Worm (Caenorhabditis elegans) whole organism, young adult: Measurements from ENCODE around the gene nhr-139.
A peak's percentile ranks its signal among the peaks of the same experiment; 100 is the strongest.

Experiments used
- B0261.1 ChIP-seq: sonication (generic microtip); optimal IDR thresholded peaks from 2 replicates; lab custom pipeline; 2016; ENCODE audit warnings: mild to moderate bottlenecking, missing genetic modification characterization, moderate library complexity, missing compliant biosample characterization
- D2030.7 ChIP-seq: fragments of 200-800 bp; sonication (Bioruptor generic); IDR thresholded peaks from 2 replicates; pipeline ENCODE4 v1.3.6; 2022; ENCODE audit warnings: missing genetic modification reagents, missing genetic modification characterization, missing compliant biosample characterization
- F49E8.2 ChIP-seq: sonication (generic microtip); optimal IDR thresholded peaks from 3 replicates; lab custom pipeline; 2017; ENCODE audit warnings: missing genetic modification characterization, mild to moderate bottlenecking, missing compliant biosample characterization, antibody characterized with exemption, moderate library complexity; ENCODE audit not compliant: insufficient read depth
- F55B11.4 ChIP-seq: sonication (generic microtip); optimal IDR thresholded peaks from 2 replicates; lab custom pipeline; 2016; ENCODE audit warnings: missing compliant biosample characterization, missing genetic modification characterization, borderline replicate concordance; ENCODE audit not compliant: insufficient read depth
- K11D2.4 ChIP-seq: fragments of 200-800 bp; sonication (Bioruptor generic); IDR thresholded peaks from 2 replicates; pipeline ENCODE4 v1.3.6; 2022; ENCODE audit warnings: missing genetic modification reagents, missing genetic modification characterization, missing compliant biosample characterization
- T26A5.8 ChIP-seq: sonication (generic microtip); optimal IDR thresholded peaks from 2 replicates; lab custom pipeline; 2016; ENCODE audit warnings: missing genetic modification characterization, missing compliant biosample characterization
- Y53G8AR.9 ChIP-seq: fragments of 200-800 bp; sonication (Bioruptor generic); conservative IDR thresholded peaks from 2 replicates; pipeline ENCODE4 v1.3.6; 2022; ENCODE audit warnings: missing genetic modification reagents, missing genetic modification characterization, missing compliant biosample characterization
- Y67H2A.10 ChIP-seq: fragments of 200-800 bp; sonication (Bioruptor generic); conservative IDR thresholded peaks from 2 replicates; pipeline ENCODE4 v1.3.6; 2022; ENCODE audit warnings: missing genetic modification reagents, missing genetic modification characterization, missing compliant biosample characterization
- ceh-100 ChIP-seq: fragments of 200-800 bp; sonication (Bioruptor generic); IDR thresholded peaks from 2 replicates; pipeline ENCODE4 v1.3.6; 2022; ENCODE audit warnings: missing genetic modification reagents, missing genetic modification characterization, missing compliant biosample characterization
- ceh-58 ChIP-seq: fragments of 200-800 bp; sonication (Bioruptor generic); IDR thresholded peaks from 2 replicates; pipeline ENCODE4 v1.3.6; 2022; ENCODE audit warnings: missing genetic modification characterization, missing compliant biosample characterization
- ceh-79 ChIP-seq: sonication (generic microtip); optimal IDR thresholded peaks from 2 replicates; lab custom pipeline; 2017; ENCODE audit warnings: mild to moderate bottlenecking, missing genetic modification characterization, missing compliant biosample characterization
- egrh-3 ChIP-seq: fragments of 200-800 bp; sonication (Bioruptor generic); IDR thresholded peaks from 2 replicates; pipeline ENCODE4 v1.3.6; 2022; ENCODE audit warnings: missing genetic modification reagents, missing genetic modification characterization, missing compliant biosample characterization
- fkh-3 ChIP-seq: sonication (generic microtip); optimal IDR thresholded peaks from 2 replicates; lab custom pipeline; 2016; ENCODE audit warnings: mild to moderate bottlenecking, missing genetic modification characterization, missing compliant biosample characterization
- gei-17 ChIP-seq: fragments of 200-800 bp; sonication (Bioruptor generic); optimal IDR thresholded peaks from 2 replicates; lab custom pipeline; 2018; ENCODE audit warnings: mild to moderate bottlenecking, missing genetic modification characterization, missing compliant biosample characterization
- hlh-12 ChIP-seq: sonication (generic microtip); optimal IDR thresholded peaks from 2 replicates; lab custom pipeline; 2016; ENCODE audit warnings: missing genetic modification characterization, missing compliant biosample characterization
- hlh-26 ChIP-seq: fragments of 200-800 bp; sonication (Bioruptor generic); conservative IDR thresholded peaks from 2 replicates; pipeline ENCODE4 v1.3.6; 2022; ENCODE audit warnings: missing genetic modification reagents, missing genetic modification characterization, missing compliant biosample characterization
- hmg-20 ChIP-seq: fragments of 200-800 bp; sonication (Bioruptor generic); IDR thresholded peaks from 2 replicates; pipeline ENCODE4 v1.3.6; 2022; ENCODE audit warnings: missing genetic modification reagents, missing genetic modification characterization, missing compliant biosample characterization
- lag-1 ChIP-seq: fragments of 200-800 bp; sonication (Bioruptor generic); IDR thresholded peaks from 2 replicates; pipeline ENCODE4 v1.3.6; 2022; ENCODE audit warnings: missing genetic modification reagents, missing genetic modification characterization, missing compliant biosample characterization
- lin-26 ChIP-seq: fragments of 200-800 bp; sonication (Bioruptor generic); IDR thresholded peaks from 2 replicates; pipeline ENCODE4 v1.3.6; 2022; ENCODE audit warnings: missing genetic modification reagents, missing genetic modification characterization, missing compliant biosample characterization
- mel-28 ChIP-seq: sonication (generic microtip); optimal IDR thresholded peaks from 2 replicates; lab custom pipeline; 2016; ENCODE audit warnings: borderline replicate concordance, mild to moderate bottlenecking, missing genetic modification characterization, missing compliant biosample characterization
- mes-4 ChIP-seq: sonication (generic microtip); optimal IDR thresholded peaks from 2 replicates; lab custom pipeline; 2016; ENCODE audit warnings: missing genotype, missing genetic modification characterization, missing compliant biosample characterization
- nfyb-1 ChIP-seq: fragments of 200-800 bp; sonication (Bioruptor generic); IDR thresholded peaks from 2 replicates; pipeline ENCODE4 v1.3.6; 2022; ENCODE audit warnings: missing genetic modification reagents, missing genetic modification characterization, missing compliant biosample characterization
- nhr-80 ChIP-seq: sonication (generic microtip); optimal IDR thresholded peaks from 2 replicates; lab custom pipeline; 2016; ENCODE audit warnings: missing genetic modification characterization, missing compliant biosample characterization
- pha-4 ChIP-seq: fragments of 150-350 bp; sonication (generic microtip); optimal IDR thresholded peaks from 2 replicates; lab custom pipeline; 2014; ENCODE audit warnings: missing biosample characterization, missing genetic modification reagents, missing genetic modification characterization
- rcor-1 ChIP-seq: fragments of 200-800 bp; sonication (Bioruptor generic); IDR thresholded peaks from 2 replicates; pipeline ENCODE4 v1.3.6; 2022; ENCODE audit warnings: missing genetic modification reagents, missing genetic modification characterization, missing compliant biosample characterization
- rec-8 ChIP-seq, 2 experiments: sonication (generic microtip); optimal IDR thresholded peaks; 2 replicates each; lab custom pipeline; 2016; ENCODE audit warnings: mild to moderate bottlenecking in 2 of 2, missing genetic modification characterization in 2 of 2, missing genetic modification reagents in 2 of 2, missing genotype in 2 of 2, missing biosample characterization in 1 of 2, missing compliant biosample characterization in 1 of 2, moderate library complexity in 1 of 2
- repo-1 ChIP-seq: sonication (generic microtip); optimal IDR thresholded peaks from 2 replicates; lab custom pipeline; 2017; ENCODE audit warnings: mild to moderate bottlenecking, missing genetic modification characterization, missing compliant biosample characterization
- rpc-1 ChIP-seq, 2 experiments: fragments of 150-350 bp in 1 of 2; sonication (generic microtip) in 1 of 2; optimal IDR thresholded peaks; 2 replicates each; lab custom pipeline; 2014 to 2018; ENCODE audit warnings: missing biosample characterization in 1 of 2, missing genetic modification characterization in 1 of 2, missing genetic modification reagents in 1 of 2, missing genotype in 1 of 2
- sea-2 ChIP-seq: fragments of 200-800 bp; sonication (Bioruptor generic); IDR thresholded peaks from 2 replicates; pipeline ENCODE4 v1.3.6; 2022; ENCODE audit warnings: missing genetic modification characterization, missing compliant biosample characterization
- sptf-2 ChIP-seq: fragments of 200-800 bp; sonication (Bioruptor generic); optimal IDR thresholded peaks from 2 replicates; lab custom pipeline; 2018; ENCODE audit warnings: mild to moderate bottlenecking, missing genetic modification characterization, missing compliant biosample characterization
- tbx-9 ChIP-seq: sonication (generic microtip); optimal IDR thresholded peaks from 2 replicates; lab custom pipeline; 2016; ENCODE audit warnings: borderline replicate concordance, missing genetic modification characterization, inconsistent platforms, missing compliant biosample characterization
- tlf-1 ChIP-seq: fragments of 200-800 bp; sonication (Bioruptor generic); optimal IDR thresholded peaks from 2 replicates; lab custom pipeline; 2018; ENCODE audit warnings: mild to moderate bottlenecking, missing genetic modification characterization, missing compliant biosample characterization
- unc-130 ChIP-seq: sonication (generic microtip); optimal IDR thresholded peaks from 2 replicates; lab custom pipeline; 2016; ENCODE audit warnings: missing genetic modification reagents, missing genetic modification characterization, missing compliant biosample characterization
- zfh-2 ChIP-seq: fragments of 200-800 bp; sonication (Bioruptor generic); conservative IDR thresholded peaks from 2 replicates; pipeline ENCODE4 v1.3.6; 2022; ENCODE audit warnings: missing genetic modification reagents, missing genetic modification characterization, missing compliant biosample characterization
- zim-3 ChIP-seq: sonication (generic microtip); optimal IDR thresholded peaks from 2 replicates; lab custom pipeline; 2017; ENCODE audit warnings: mild to moderate bottlenecking, missing genetic modification characterization, moderate library complexity, missing compliant biosample characterization
- ztf-25 ChIP-seq: fragments of 200-800 bp; sonication (Bioruptor generic); IDR thresholded peaks from 2 replicates; pipeline ENCODE4 v1.3.6; 2022; ENCODE audit warnings: missing genetic modification reagents, missing genetic modification characterization, missing compliant biosample characterization
- ztf-26 ChIP-seq: sonication (generic microtip); optimal IDR thresholded peaks from 2 replicates; lab custom pipeline; 2017; ENCODE audit warnings: missing genetic modification characterization, missing compliant biosample characterization
- ztf-3 ChIP-seq: fragments of 200-800 bp; sonication (Bioruptor generic); optimal IDR thresholded peaks from 2 replicates; lab custom pipeline; 2018; ENCODE audit warnings: mild to moderate bottlenecking, missing genetic modification characterization, missing compliant biosample characterization
- ztf-6 ChIP-seq: fragments of 200-800 bp; sonication (Bioruptor generic); IDR thresholded peaks from 2 replicates; pipeline ENCODE4 v1.3.6; 2022; ENCODE audit warnings: missing genetic modification reagents, missing genetic modification characterization, missing compliant biosample characterization

Gene nhr-139

ce11 chrV:6979019-6979418 is 8.6 kb downstream of the nhr-139 start, which contains the start of gene sre-12 (continued):
- no peak for TF ChIP-seq lin-26 (GFP tag; lab: Robert Waterston, UW)
- TF ChIP-seq, all 124 proteins: peak for 0

- TF ChIP-seq B0261.1 (no peak), pha-4 (tag; lab: Kevin White, UChicago) (no peak), F55B11.4 (no peak), zim-3 (tag; lab: Kevin White, UChicago) (no peak), lag-1 (GFP tag; lab: Robert Waterston, UW) (no peak)
Observed at ce11 chrV:6976047-6976446, 11.5 kb downstream of the nhr-139 start, which contains the start of gene srx-16. Gene srx-16 (plus strand): TSS chrV:6976347.

- TF ChIP-seq hlh-26 (GFP tag; lab: Robert Waterston, UW), result no peak
- TF ChIP-seq zfh-2 (GFP tag; lab: Robert Waterston, UW), result no peak
- TF ChIP-seq sea-2 (GFP tag; lab: Robert Waterston, UW), result no peak
- no peak for TF ChIP-seq nfyb-1 (GFP tag; lab: Robert Waterston, UW)
- TF ChIP-seq unc-130 (GFP tag; lab: Kevin White, UChicago), result no peak
- no peak for TF ChIP-seq egrh-3 (GFP tag; lab: Robert Waterston, UW)
- TF ChIP-seq rcor-1 (GFP tag; lab: Robert Waterston, UW), result no peak
- TF ChIP-seq ztf-6 (GFP tag; lab: Robert Waterston, UW), result no peak
- TF ChIP-seq ceh-79 (tag; lab: Kevin White, UChicago), result no peak
- TF ChIP-seq mes-4 (tag; lab: Kevin White, UChicago), result no peak
- no peak for TF ChIP-seq K11D2.4
- TF ChIP-seq rec-8 (tag; optimal IDR thresholded peaks at IDR 0.05; lab: Kevin White, UChicago), result no peak
- no peak for TF ChIP-seq mel-28 (tag; lab: Kevin White, UChicago)
- no peak for TF ChIP-seq sptf-2 (GFP tag; lab: Kevin White, UChicago)
Observed at ce11 chrV:6971567-6971966, 16.0 kb downstream of the nhr-139 start, which contains the start of gene srx-59. Gene srx-59 (plus strand): TSS chrV:6971867.

ce11 chrV:6969950-6970532 is 17.5 kb downstream of the nhr-139 start, which contains the start of gene ptr-15:
Gene ptr-15 (minus strand): TSS chrV:6970000.
- no peak for TF ChIP-seq hlh-12 (tag; lab: Kevin White, UChicago)
- TF ChIP-seq F49E8.2 (tag; lab: Kevin White, UChicago), result no peak
- TF ChIP-seq D2030.7 (GFP tag; lab: Robert Waterston, UW), result no peak
- 0 out of 2 replicates have a peak, but pooled peaks have one; percentile 12 for TF ChIP-seq ceh-58 (GFP tag; lab: Robert Waterston, UW)
- TF ChIP-seq, all 124 proteins: peak for 1

ce11 chrV:6956237-6956636 is 31.3 kb downstream of the nhr-139 start, which contains the start of gene mec-1:
Gene mec-1 (plus strand): TSS chrV:6956537.
- TF ChIP-seq hmg-20 (GFP tag; lab: Robert Waterston, UW) (no peak), lag-1 (GFP tag; lab: Robert Waterston, UW) (no peak), tlf-1 (no peak)
- TF ChIP-seq, all 124 proteins: peak for 0

- TF ChIP-seq tlf-1 (no peak), fkh-3 (tag; lab: Kevin White, UChicago) (no peak), ztf-26 (tag; lab: Kevin White, UChicago) (no peak), repo-1 (tag; lab: Kevin White, UChicago) (no peak), Y67H2A.10 (GFP tag; lab: Robert Waterston, UW) (no peak), ztf-3 (GFP tag; lab: Kevin White, UChicago) (no peak), tbx-9 (no peak), T26A5.8 (tag; lab: Kevin White, UChicago) (no peak), gei-17 (GFP tag; lab: Kevin White, UChicago) (no peak), Y53G8AR.9 (GFP tag; lab: Robert Waterston, UW) (no peak), rpc-1 (optimal IDR thresholded peaks at IDR 0.05; lab: Kevin White, UChicago) (no peak), rpc-1 (tag; optimal IDR thresholded peaks at IDR 0.05; lab: Kevin White, UChicago) (no peak), pha-4 (tag; lab: Kevin White, UChicago) (no peak), nhr-80 (tag; lab: Kevin White, UChicago) (no peak), ztf-25 (GFP tag; lab: Robert Waterston, UW) (no peak), nfyb-1 (GFP tag; lab: Robert Waterston, UW) (no peak), ceh-100 (GFP tag; lab: Robert Waterston, UW) (no peak)
Observed at ce11 chrV:6953797-6954196, 33.8 kb downstream of the nhr-139 start, which contains the start of gene srg-31. Gene srg-31 (minus strand): TSS chrV:6953897.
